Fruit fly (Drosophila melanogaster) whole organism, adult: ENCODE data around the gene Obp83cd.

Experiments
- cic ChIP-seq: fragments of 200-800 bp; sonication (Bioruptor generic); optimal IDR thresholded peaks from 2 replicates; lab custom pipeline; 2017; ENCODE audit warnings: missing biosample characterization, mild to moderate bottlenecking, missing genetic modification characterization, moderate library complexity
- cnc ChIP-seq, 2 experiments: fragments of >200 bp; optimal IDR thresholded peaks; 2 replicates each; lab custom pipeline; 2017

DNA sequence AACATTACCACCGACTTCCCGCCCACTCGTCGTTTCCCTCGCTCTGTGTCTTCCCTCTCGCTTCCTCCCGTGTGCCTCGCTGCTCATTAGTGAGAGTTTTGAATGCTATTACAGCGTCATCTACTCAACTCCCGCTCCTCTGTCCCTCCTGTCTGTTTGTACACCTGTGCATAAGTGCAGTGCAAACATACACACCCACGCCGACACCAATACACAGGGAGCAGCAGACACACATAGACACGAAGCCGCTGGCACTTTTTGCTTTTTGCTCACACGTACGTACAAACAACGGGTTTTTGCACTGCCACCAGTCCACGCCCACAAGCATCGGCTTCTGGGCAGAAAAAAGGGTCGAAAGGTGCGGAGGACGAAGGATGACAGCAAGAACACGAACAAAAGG lies 33.8 kb downstream of the Obp83cd start:
- TF ChIP-seq cic (GFP tag; lab: Kevin White, UChicago) (no peak), cnc (optimal IDR thresholded peaks at IDR 0.05; lab: Kevin White, UChicago) (no peak)
